Worm (Caenorhabditis elegans) whole organism, L4 larva: ENCODE results near the gene W02D7.8.

Experiments
- ceh-82 ChIP-seq: sonication (generic microtip); optimal IDR thresholded peaks from 2 replicates; lab custom pipeline; 2017; ENCODE audit warnings: missing biosample characterization, missing genetic modification characterization
- dpl-1 ChIP-seq: fragments of 150-350 bp; optimal IDR thresholded peaks from 2 replicates; lab custom pipeline; 2014; ENCODE audit warnings: missing biosample characterization, missing genetic modification reagents, missing genetic modification characterization
- egl-27 ChIP-seq: sonication (generic microtip); optimal IDR thresholded peaks from 3 replicates; lab custom pipeline; 2017; ENCODE audit warnings: missing biosample characterization, missing genetic modification reagents, missing genetic modification characterization
- lin-39 ChIP-seq: fragments of 150-350 bp; optimal IDR thresholded peaks from 2 replicates; lab custom pipeline; 2014; ENCODE audit warnings: missing biosample characterization, missing genetic modification reagents, missing genetic modification characterization
- nhr-10 ChIP-seq: fragments of 150-350 bp; optimal IDR thresholded peaks from 2 replicates; lab custom pipeline; 2014; ENCODE audit warnings: missing biosample characterization, missing genetic modification characterization

DNA sequence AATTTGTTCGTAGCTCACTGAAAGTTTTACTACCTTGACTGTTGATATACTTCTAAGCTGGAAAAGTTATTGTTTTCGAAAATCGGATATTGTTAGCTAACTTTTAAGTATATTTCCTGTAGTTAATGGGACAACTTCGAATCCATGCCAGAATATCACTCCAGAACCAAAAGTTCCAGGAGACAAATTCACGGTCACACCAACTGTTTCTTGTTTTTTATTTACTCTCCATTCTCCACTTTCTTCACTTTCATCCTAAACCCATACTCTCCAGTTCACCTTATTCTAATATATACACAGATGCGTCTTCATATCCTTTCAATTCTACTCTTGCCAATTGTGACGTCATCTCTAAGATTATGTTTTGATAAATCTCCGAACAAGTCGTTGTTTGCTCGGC is 47.2 kb downstream of the W02D7.8 start, which contains the start of gene C16D9.1:
- TF ChIP-seq nhr-10 (tag; lab: Kevin White, UChicago) (no peak), egl-27 (tag; lab: Kevin White, UChicago) (no peak), dpl-1 (GFP tag; lab: Kevin White, UChicago) (no peak), ceh-82 (tag; lab: Kevin White, UChicago) (no peak), lin-39 (tag; lab: Kevin White, UChicago) (no peak)
